Worm (Caenorhabditis elegans): Measurements from ENCODE around the gene hrpf-2.

hrpf-2 gene

ce11 chrIV:6330790-6331189, 45.5 kb downstream of the hrpf-2 start:
- TF ChIP-seq ets-4 (tag; optimal IDR thresholded peaks at IDR 0.05) (no peak), sox-2 (GFP tag; IDR thresholded peaks at IDR 0.05) (no peak), pha-4 (tag; optimal IDR thresholded peaks at IDR 0.05) (no peak), elt-2 (tag; optimal IDR thresholded peaks at IDR 0.05) (peak; percentile 56), rnt-1 (tag; optimal IDR thresholded peaks at IDR 0.05) (peak; percentile 11)

- TF ChIP-seq ahr-1 (tag; optimal IDR thresholded peaks at IDR 0.05) (no peak), K02D7.2 (tag; optimal IDR thresholded peaks at IDR 0.05) (no peak), ceh-31 (tag; optimal IDR thresholded peaks at IDR 0.05) (no peak), ceh-6 (GFP tag; optimal IDR thresholded peaks at IDR 0.05) (no peak), F13H6.1 (tag; optimal IDR thresholded peaks at IDR 0.05) (no peak), nhr-232 (tag; optimal IDR thresholded peaks at IDR 0.05) (no peak), pax-1 (tag; optimal IDR thresholded peaks at IDR 0.05) (no peak), Y22D7AL.16 (tag; optimal IDR thresholded peaks at IDR 0.05) (no peak), ceh-14 (tag; optimal IDR thresholded peaks at IDR 0.05) (no peak), ttx-3 (tag; optimal IDR thresholded peaks at IDR 0.05) (no peak), hlh-8 (tag; optimal IDR thresholded peaks at IDR 0.05) (no peak), hlh-30 (tag; optimal IDR thresholded peaks at IDR 0.05; ENCODE audit: insufficient read depth) (no peak), ceh-30 (tag; optimal IDR thresholded peaks at IDR 0.05) (no peak)
These were observed 47.0 kb downstream of the hrpf-2 start, which contains the start of gene seu-1 for ce11 chrIV:6329339-6329738. seu-1 (plus strand) TSS chrIV:6329639.

ce11 chrIV:6328198-6328597, 48.1 kb downstream of the hrpf-2 start:
- TF ChIP-seq tbx-7 (tag; optimal IDR thresholded peaks at IDR 0.05) = no peak
- no peak for TF ChIP-seq elt-2 (tag; optimal IDR thresholded peaks at IDR 0.05)
- no peak for TF ChIP-seq gmeb-2 (tag; optimal IDR thresholded peaks at IDR 0.05)
- TF ChIP-seq ref-2 (tag; optimal IDR thresholded peaks at IDR 0.05) = no peak
- TF ChIP-seq pros-1 (tag; optimal IDR thresholded peaks at IDR 0.05) = no peak
- no peak for TF ChIP-seq ceh-6 (GFP tag; optimal IDR thresholded peaks at IDR 0.05)
- TF ChIP-seq sdc-2 (tag; optimal IDR thresholded peaks at IDR 0.05) = no peak
- no peak for TF ChIP-seq pha-2 (tag; optimal IDR thresholded peaks at IDR 0.05)
- no peak for TF ChIP-seq ttx-3 (tag; optimal IDR thresholded peaks at IDR 0.05)
- no peak for TF ChIP-seq ceh-48 (tag; optimal IDR thresholded peaks at IDR 0.05)
- TF ChIP-seq hlh-30 (tag; optimal IDR thresholded peaks at IDR 0.05; ENCODE audit: insufficient read depth) = no peak

ce11 chrIV:6327363-6328015, 48.8 kb downstream of the hrpf-2 start:
- TF ChIP-seq ceh-30 (tag; optimal IDR thresholded peaks at IDR 0.05) (no peak), nfya-1 (tag; optimal IDR thresholded peaks at IDR 0.05) (peak; percentile 22), ceh-48 (tag; optimal IDR thresholded peaks at IDR 0.05) (peak; percentile 51), syd-9 (tag; optimal IDR thresholded peaks at IDR 0.05) (no peak), pax-1 (tag; optimal IDR thresholded peaks at IDR 0.05) (no peak), ets-4 (tag; optimal IDR thresholded peaks at IDR 0.05) (no peak), T23F11.4 (GFP tag; optimal IDR thresholded peaks at IDR 0.05) (no peak), eyg-1 (tag; optimal IDR thresholded peaks at IDR 0.05) (no peak), unc-42 (tag; optimal IDR thresholded peaks at IDR 0.05) (peak; percentile 43), ceh-31 (tag; optimal IDR thresholded peaks at IDR 0.05) (peak; percentile 29)

ce11 chrIV:6326448-6326847, 49.9 kb downstream of the hrpf-2 start, which contains the start of gene lsm-8:
lsm-8 (plus strand) TSS chrIV:6326526.
- TF ChIP-seq ceh-34 (tag; optimal IDR thresholded peaks at IDR 0.05) = no peak
- TF ChIP-seq hlh-6 (tag; optimal IDR thresholded peaks at IDR 0.05) = no peak
- no peak for TF ChIP-seq ceh-2 (tag; optimal IDR thresholded peaks at IDR 0.05)
